Comparison of ENCODE assay signal across 1 fruit fly cellular context in genomic region chr3L:10856534-10857030, dm6.
TF ChIP-seq lines count a peak whose summit lies in the region.

No protein-coding gene starts in this region.

TF ChIP-seq in whole organism, embryonic, 481 proteins besides CTCF, POLR2A, EP300 and RAD21 (continued from another document and continues in another):
- peak; percentile 39 for TF ChIP-seq CG2712 (tag; optimal IDR thresholded peaks at IDR 0.05; lab: Kevin White, UChicago)
- peak; percentile 50 for TF ChIP-seq Side (GFP tag; optimal IDR thresholded peaks at IDR 0.05; lab: Kevin White, UChicago)
- peak in 1 of 3 experiments; percentile 55 for TF ChIP-seq Stat92E (GFP tag; optimal IDR thresholded peaks at IDR 0.05; lab: Kevin White, UChicago)
- peak; percentile 95 for TF ChIP-seq chinmo (GFP tag; IDR thresholded peaks at IDR 0.05; lab: Robert Waterston, UW; ENCODE audit: partially characterized antibody)
- TF ChIP-seq twi (tag; optimal IDR thresholded peaks at IDR 0.05; lab: Kevin White, UChicago) = peak; percentile 66
- TF ChIP-seq Lhr (GFP tag; optimal IDR thresholded peaks at IDR 0.05; lab: Kevin White, UChicago) = no peak
- TF ChIP-seq Dip3 (GFP tag; optimal IDR thresholded peaks at IDR 0.05; lab: Kevin White, UChicago) = peak; percentile 14
- TF ChIP-seq pita (GFP tag; optimal IDR thresholded peaks at IDR 0.05; lab: Kevin White, UChicago) = no peak
- no peak for TF ChIP-seq br (optimal IDR thresholded peaks at IDR 0.05; lab: Kevin White, UChicago)
- no peak for TF ChIP-seq CG8944 (GFP tag; optimal IDR thresholded peaks at IDR 0.05; lab: Kevin White, UChicago)
- TF ChIP-seq Bdp1 (GFP tag; optimal IDR thresholded peaks at IDR 0.05; lab: Kevin White, UChicago) = no peak
- TF ChIP-seq CG2129 (GFP tag; IDR thresholded peaks at IDR 0.05; lab: Robert Waterston, UW; ENCODE audit: partially characterized antibody) = no peak
- peak; percentile 100 for TF ChIP-seq abd-A (tag; optimal IDR thresholded peaks at IDR 0.05; lab: Kevin White, UChicago)
- peak; percentile 51 for TF ChIP-seq shn (GFP tag; optimal IDR thresholded peaks at IDR 0.05; lab: Kevin White, UChicago)
- no peak for TF ChIP-seq sima (GFP tag; optimal IDR thresholded peaks at IDR 0.05; lab: Kevin White, UChicago)
- peak; percentile 17; the same call in 1 of the 3 replicates for TF ChIP-seq CG6791 (GFP tag; IDR thresholded peaks at IDR 0.05; lab: Robert Waterston, UW; ENCODE audit: partially characterized antibody)
- TF ChIP-seq Fer2 (tag; optimal IDR thresholded peaks at IDR 0.05; lab: Kevin White, UChicago) = no peak
- no peak for TF ChIP-seq CG14965 (GFP tag; optimal IDR thresholded peaks at IDR 0.05; lab: Kevin White, UChicago; ENCODE audit: borderline replicate concordance)
- no peak for TF ChIP-seq bab2 (GFP tag; optimal IDR thresholded peaks at IDR 0.05; lab: Kevin White, UChicago)
- peak; percentile 21 for TF ChIP-seq Asciz (GFP tag; optimal IDR thresholded peaks at IDR 0.05; lab: Kevin White, UChicago)
- TF ChIP-seq NK7.1 (GFP tag; optimal IDR thresholded peaks at IDR 0.05; lab: Kevin White, UChicago) = no peak
- TF ChIP-seq Ravus (GFP tag; IDR thresholded peaks at IDR 0.05; lab: Robert Waterston, UW) = no peak
- TF ChIP-seq MTF-1 (GFP tag; optimal IDR thresholded peaks at IDR 0.05; lab: Kevin White, UChicago; ENCODE audit: borderline replicate concordance) = no peak
- peak; percentile 66 for TF ChIP-seq dmrt99B (tag; optimal IDR thresholded peaks at IDR 0.05; lab: Kevin White, UChicago)
- no peak; the same call in 2 of the 3 replicates for TF ChIP-seq tgo (GFP tag; IDR thresholded peaks at IDR 0.05; lab: Robert Waterston, UW)
- TF ChIP-seq GATAe (GFP tag; conservative IDR thresholded peaks at IDR 0.05; lab: Robert Waterston, UW) = peak; percentile 39; the same call in 1 of the 2 replicates
- TF ChIP-seq CG4424 (GFP tag; optimal IDR thresholded peaks at IDR 0.05; lab: Kevin White, UChicago) = peak; percentile 100
- TF ChIP-seq CG3065 (GFP tag; optimal IDR thresholded peaks at IDR 0.05; lab: Kevin White, UChicago) = no peak
- peak; percentile 8 for TF ChIP-seq CG6813 (GFP tag; optimal IDR thresholded peaks at IDR 0.05; lab: Kevin White, UChicago)
- TF ChIP-seq CG9876 (GFP tag; optimal IDR thresholded peaks at IDR 0.05; lab: Kevin White, UChicago) = peak; percentile 0
- TF ChIP-seq Hey (tag; optimal IDR thresholded peaks at IDR 0.05; lab: Kevin White, UChicago) = peak; percentile 73
- no peak for TF ChIP-seq pfk (GFP tag; optimal IDR thresholded peaks at IDR 0.05; lab: Kevin White, UChicago)
- no peak for TF ChIP-seq Sin3A (optimal IDR thresholded peaks at IDR 0.05; lab: Kevin White, UChicago)
- TF ChIP-seq Hsf (GFP tag; optimal IDR thresholded peaks at IDR 0.05; lab: Kevin White, UChicago) = no peak
- peak; percentile 45; the same call in 1 of the 2 replicates for TF ChIP-seq CG17328 (GFP tag; IDR thresholded peaks at IDR 0.05; lab: Robert Waterston, UW)
- no peak for TF ChIP-seq eve (GFP tag; optimal IDR thresholded peaks at IDR 0.05; lab: Kevin White, UChicago)
- no peak for TF ChIP-seq Mrtf (GFP tag; IDR thresholded peaks at IDR 0.05; lab: Robert Waterston, UW)
- no peak for TF ChIP-seq sc (optimal IDR thresholded peaks at IDR 0.05; lab: Kevin White, UChicago)
- TF ChIP-seq sc (GFP tag; optimal IDR thresholded peaks at IDR 0.05; lab: Kevin White, UChicago) = no peak
- no peak for TF ChIP-seq CG12236 (GFP tag; optimal IDR thresholded peaks at IDR 0.05; lab: Kevin White, UChicago)
- peak; percentile 7 for TF ChIP-seq CG8388 (GFP tag; optimal IDR thresholded peaks at IDR 0.05; lab: Kevin White, UChicago)
- TF ChIP-seq sqz (GFP tag; optimal IDR thresholded peaks at IDR 0.05; lab: Kevin White, UChicago) = peak; percentile 64
- TF ChIP-seq dm (GFP tag; optimal IDR thresholded peaks at IDR 0.05; lab: Kevin White, UChicago) = peak; percentile 49
- no peak for TF ChIP-seq Ssrp (tag; optimal IDR thresholded peaks at IDR 0.05; lab: Kevin White, UChicago)
- no peak for TF ChIP-seq sens-2 (GFP tag; IDR thresholded peaks at IDR 0.05; lab: Robert Waterston, UW)
- no peak for TF ChIP-seq H2.0 (GFP tag; IDR thresholded peaks at IDR 0.05; lab: Robert Waterston, UW)
- peak; percentile 67 for TF ChIP-seq Drgx (GFP tag; IDR thresholded peaks at IDR 0.05; lab: Robert Waterston, UW)
- TF ChIP-seq CG12391 (tag; optimal IDR thresholded peaks at IDR 0.05; lab: Kevin White, UChicago) = no peak
- TF ChIP-seq CG4328 (GFP tag; optimal IDR thresholded peaks at IDR 0.05; lab: Kevin White, UChicago) = no peak
- TF ChIP-seq B-H1 (GFP tag; IDR thresholded peaks at IDR 0.05; lab: Robert Waterston, UW) = no peak
- TF ChIP-seq Rfx (GFP tag; IDR thresholded peaks at IDR 0.05; lab: Robert Waterston, UW) = 0 out of 2 replicates have a peak, but pooled peaks have one; percentile 17
- no peak for TF ChIP-seq Fer3 (tag; optimal IDR thresholded peaks at IDR 0.05; lab: Kevin White, UChicago)
- TF ChIP-seq CG10959 (GFP tag; IDR thresholded peaks at IDR 0.05; lab: Robert Waterston, UW) = no peak
- 0 out of 2 replicates have a peak, but pooled peaks have one; percentile 14 for TF ChIP-seq CG14441 (GFP tag; IDR thresholded peaks at IDR 0.05; lab: Robert Waterston, UW)
- TF ChIP-seq CG8478 (optimal IDR thresholded peaks at IDR 0.05; lab: Kevin White, UChicago) = peak; percentile 99
- no peak for TF ChIP-seq Elba2 (GFP tag; optimal IDR thresholded peaks at IDR 0.05; lab: Kevin White, UChicago)
- no peak for TF ChIP-seq Lim3 (GFP tag; IDR thresholded peaks at IDR 0.05; lab: Robert Waterston, UW)
- TF ChIP-seq tap (tag; optimal IDR thresholded peaks at IDR 0.05; lab: Kevin White, UChicago) = peak; percentile 58
- no peak for TF ChIP-seq bsh (GFP tag; optimal IDR thresholded peaks at IDR 0.05; lab: Kevin White, UChicago)
- no peak for TF ChIP-seq CG3726 (GFP tag; IDR thresholded peaks at IDR 0.05; lab: Robert Waterston, UW)
- TF ChIP-seq Max (GFP tag; optimal IDR thresholded peaks at IDR 0.05; lab: Kevin White, UChicago) = no peak
- peak in 1 of 2 experiments; percentile 72 for TF ChIP-seq Hr78 (GFP tag; optimal IDR thresholded peaks at IDR 0.05; lab: Kevin White, UChicago)
- TF ChIP-seq gcm (GFP tag; optimal IDR thresholded peaks at IDR 0.05; lab: Kevin White, UChicago) = peak; percentile 13
- TF ChIP-seq CG33213 (GFP tag; optimal IDR thresholded peaks at IDR 0.05; lab: Kevin White, UChicago) = peak; percentile 4
- TF ChIP-seq CG14710 (tag; optimal IDR thresholded peaks at IDR 0.05; lab: Kevin White, UChicago) = peak; percentile 42
- TF ChIP-seq lbe (GFP tag; optimal IDR thresholded peaks at IDR 0.05; lab: Kevin White, UChicago) = peak; percentile 34
- TF ChIP-seq Sox100B (GFP tag; optimal IDR thresholded peaks at IDR 0.05; lab: Kevin White, UChicago) = no peak
- peak; percentile 66 for TF ChIP-seq CG13624 (GFP tag; optimal IDR thresholded peaks at IDR 0.05; lab: Kevin White, UChicago)
- TF ChIP-seq Oaz (GFP tag; IDR thresholded peaks at IDR 0.05; lab: Robert Waterston, UW) = no peak
- peak; percentile 5 for TF ChIP-seq CG9817 (tag; optimal IDR thresholded peaks at IDR 0.05; lab: Kevin White, UChicago)
- TF ChIP-seq CG3281 (GFP tag; optimal IDR thresholded peaks at IDR 0.05; lab: Kevin White, UChicago) = no peak
- TF ChIP-seq CG15073 (GFP tag; optimal IDR thresholded peaks at IDR 0.05; lab: Kevin White, UChicago) = no peak
- no peak for TF ChIP-seq CG17568 (GFP tag; optimal IDR thresholded peaks at IDR 0.05; lab: Kevin White, UChicago)
- no peak for TF ChIP-seq CG17612 (GFP tag; IDR thresholded peaks at IDR 0.05; lab: Robert Waterston, UW)
- TF ChIP-seq CG11093 (GFP tag; IDR thresholded peaks at IDR 0.05; lab: Robert Waterston, UW) = no peak
- TF ChIP-seq Six4 (GFP tag; optimal IDR thresholded peaks at IDR 0.05; lab: Kevin White, UChicago) = peak; percentile 50
- TF ChIP-seq knrl (GFP tag; IDR thresholded peaks at IDR 0.05; lab: Robert Waterston, UW; ENCODE audit: partially characterized antibody) = peak; percentile 57; the same call in 1 of the 3 replicates
- TF ChIP-seq CG4854 (GFP tag; optimal IDR thresholded peaks at IDR 0.05; lab: Kevin White, UChicago) = no peak
- TF ChIP-seq CG11723 (GFP tag; optimal IDR thresholded peaks at IDR 0.05; lab: Kevin White, UChicago) = no peak
- no peak for TF ChIP-seq CG18476 (GFP tag; optimal IDR thresholded peaks at IDR 0.05; lab: Kevin White, UChicago)
- peak; percentile 96 for TF ChIP-seq CG5180 (GFP tag; optimal IDR thresholded peaks at IDR 0.05; lab: Kevin White, UChicago)
- no peak for TF ChIP-seq gce (GFP tag; IDR thresholded peaks at IDR 0.05; lab: Robert Waterston, UW)
- TF ChIP-seq scrt (GFP tag; optimal IDR thresholded peaks at IDR 0.05; lab: Kevin White, UChicago) = peak; percentile 74
- TF ChIP-seq CG12155 (GFP tag; optimal IDR thresholded peaks at IDR 0.05; lab: Kevin White, UChicago) = no peak
- 0 out of 2 replicates have a peak, but pooled peaks have one; percentile 8 for TF ChIP-seq ttk (GFP tag; IDR thresholded peaks at IDR 0.05; lab: Robert Waterston, UW)
- peak; percentile 69 for TF ChIP-seq sug (tag; optimal IDR thresholded peaks at IDR 0.05; lab: Kevin White, UChicago)
- TF ChIP-seq Myb (GFP tag; optimal IDR thresholded peaks at IDR 0.05; lab: Kevin White, UChicago) = peak; percentile 27
- TF ChIP-seq Nf-YA (GFP tag; IDR thresholded peaks at IDR 0.05; lab: Robert Waterston, UW) = no peak
- TF ChIP-seq Vsx1 (GFP tag; optimal IDR thresholded peaks at IDR 0.05; lab: Kevin White, UChicago) = peak; percentile 51
- TF ChIP-seq HLH3B (GFP tag; IDR thresholded peaks at IDR 0.05; lab: Robert Waterston, UW) = peak; percentile 23; the same call in 1 of the 2 replicates
- TF ChIP-seq Kr (GFP tag; optimal IDR thresholded peaks at IDR 0.05; lab: Kevin White, UChicago) = no peak
- no peak for TF ChIP-seq CG32772 (GFP tag; IDR thresholded peaks at IDR 0.05; lab: Robert Waterston, UW)
- TF ChIP-seq chif (GFP tag; optimal IDR thresholded peaks at IDR 0.05; lab: Kevin White, UChicago) = no peak
- no peak for TF ChIP-seq CG4617 (GFP tag; optimal IDR thresholded peaks at IDR 0.05; lab: Kevin White, UChicago; ENCODE audit: borderline replicate concordance)
- no peak for TF ChIP-seq CG13123 (GFP tag; optimal IDR thresholded peaks at IDR 0.05; lab: Kevin White, UChicago)
- no peak for TF ChIP-seq BtbVII (GFP tag; optimal IDR thresholded peaks at IDR 0.05; lab: Kevin White, UChicago)
- TF ChIP-seq slp2 (GFP tag; optimal IDR thresholded peaks at IDR 0.05; lab: Kevin White, UChicago) = no peak
- no peak for TF ChIP-seq fu2 (GFP tag; optimal IDR thresholded peaks at IDR 0.05; lab: Kevin White, UChicago)
- no peak for TF ChIP-seq CG8359 (GFP tag; optimal IDR thresholded peaks at IDR 0.05; lab: Kevin White, UChicago; ENCODE audit: borderline replicate concordance)
- TF ChIP-seq CG12299 (tag; optimal IDR thresholded peaks at IDR 0.05; lab: Kevin White, UChicago) = no peak
- TF ChIP-seq yki (optimal IDR thresholded peaks at IDR 0.05; lab: Kevin White, UChicago) = peak; percentile 63
- no peak for TF ChIP-seq CG6175 (GFP tag; IDR thresholded peaks at IDR 0.05; lab: Robert Waterston, UW)
- TF ChIP-seq B-H2 (GFP tag; optimal IDR thresholded peaks at IDR 0.05; lab: Kevin White, UChicago) = peak; percentile 11
- TF ChIP-seq tio (GFP tag; optimal IDR thresholded peaks at IDR 0.05; lab: Kevin White, UChicago) = no peak
- no peak for TF ChIP-seq CG5245 (GFP tag; optimal IDR thresholded peaks at IDR 0.05; lab: Kevin White, UChicago)
- TF ChIP-seq aop (GFP tag; IDR thresholded peaks at IDR 0.05; lab: Robert Waterston, UW) = no peak
- peak in 1 of 2 experiments; percentile 5 for TF ChIP-seq crp (GFP tag; optimal IDR thresholded peaks at IDR 0.05; lab: Kevin White, UChicago)
- TF ChIP-seq Adf1 (GFP tag; IDR thresholded peaks at IDR 0.05; lab: Robert Waterston, UW) = peak; percentile 86
- no peak for TF ChIP-seq Ada2b (GFP tag; IDR thresholded peaks at IDR 0.05; lab: Robert Waterston, UW)
- peak in 1 of 2 experiments; percentile 71 for TF ChIP-seq Eip74EF (GFP tag; optimal IDR thresholded peaks at IDR 0.05; lab: Kevin White, UChicago)
- no peak for TF ChIP-seq lmd (GFP tag; IDR thresholded peaks at IDR 0.05; lab: Robert Waterston, UW)
- peak; percentile 12 for TF ChIP-seq ewg (GFP tag; optimal IDR thresholded peaks at IDR 0.05; lab: Kevin White, UChicago)
- no peak for TF ChIP-seq CG1529 (GFP tag; optimal IDR thresholded peaks at IDR 0.05; lab: Kevin White, UChicago)
- no peak for TF ChIP-seq toy (GFP tag; IDR thresholded peaks at IDR 0.05; lab: Robert Waterston, UW)
- no peak for TF ChIP-seq CG14860 (GFP tag; IDR thresholded peaks at IDR 0.05; lab: Robert Waterston, UW; ENCODE audit: partially characterized antibody)
- TF ChIP-seq CG2199 (GFP tag; IDR thresholded peaks at IDR 0.05; lab: Robert Waterston, UW) = peak; percentile 99
- peak; percentile 23; the same call in 1 of the 3 replicates for TF ChIP-seq vnd (GFP tag; IDR thresholded peaks at IDR 0.05; lab: Robert Waterston, UW; ENCODE audit: partially characterized antibody)
- no peak; the same call in 2 of the 3 replicates for TF ChIP-seq row (GFP tag; IDR thresholded peaks at IDR 0.05; lab: Robert Waterston, UW)
- no peak for TF ChIP-seq gsb (GFP tag; IDR thresholded peaks at IDR 0.05; lab: Robert Waterston, UW)
- TF ChIP-seq CG9609 (GFP tag; optimal IDR thresholded peaks at IDR 0.05; lab: Kevin White, UChicago) = peak; percentile 21
- no peak for TF ChIP-seq ken (GFP tag; IDR thresholded peaks at IDR 0.05; lab: Robert Waterston, UW)
- TF ChIP-seq CG12071 (GFP tag; optimal IDR thresholded peaks at IDR 0.05; lab: Kevin White, UChicago) = peak; percentile 46
- no peak for TF ChIP-seq CG7357 (GFP tag; IDR thresholded peaks at IDR 0.05; lab: Robert Waterston, UW)
- TF ChIP-seq CG31388 (GFP tag; optimal IDR thresholded peaks at IDR 0.05; lab: Kevin White, UChicago) = no peak
- peak; percentile 24 for TF ChIP-seq CG17385 (GFP tag; optimal IDR thresholded peaks at IDR 0.05; lab: Kevin White, UChicago)
- peak; percentile 28 for TF ChIP-seq CG3407 (GFP tag; optimal IDR thresholded peaks at IDR 0.05; lab: Kevin White, UChicago)
- peak; percentile 77 for TF ChIP-seq dmrt11E (tag; optimal IDR thresholded peaks at IDR 0.05; lab: Kevin White, UChicago)
- TF ChIP-seq CG16779 (GFP tag; IDR thresholded peaks at IDR 0.05; lab: Robert Waterston, UW) = no peak
- TF ChIP-seq tna (GFP tag; IDR thresholded peaks at IDR 0.05; lab: Robert Waterston, UW; ENCODE audit: partially characterized antibody) = peak; percentile 75; the same call in 1 of the 2 replicates
- TF ChIP-seq CG12744 (GFP tag; optimal IDR thresholded peaks at IDR 0.05; lab: Kevin White, UChicago) = peak; percentile 41
- TF ChIP-seq cas (GFP tag; IDR thresholded peaks at IDR 0.05; lab: Robert Waterston, UW) = no peak
- peak; percentile 56 for TF ChIP-seq salm (tag; optimal IDR thresholded peaks at IDR 0.05; lab: Kevin White, UChicago)
